Worm (Caenorhabditis elegans): Measurements from ENCODE around the gene oac-10.

DNA sequence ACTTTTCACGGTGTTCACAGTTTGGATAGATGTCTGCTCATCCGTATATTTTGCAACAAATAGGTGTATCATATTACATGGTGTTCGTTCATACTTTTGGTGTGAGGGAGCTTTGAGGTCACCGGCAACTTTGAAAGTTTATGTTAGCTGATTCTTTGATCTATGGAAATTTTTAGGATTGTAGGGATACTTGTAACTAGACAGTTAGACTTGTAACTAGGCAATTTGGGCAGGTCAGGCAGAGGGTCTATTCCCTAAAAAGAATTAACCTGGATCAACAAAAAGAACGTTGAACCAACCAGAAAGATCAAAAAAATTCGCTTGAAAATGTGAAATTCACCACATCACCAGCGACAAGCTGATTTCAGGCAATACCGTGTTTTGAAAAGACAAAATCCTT, 24.2 kb downstream of the oac-10 start:
- TF ChIP-seq tbx-37 (GFP tag; conservative IDR thresholded peaks at IDR 0.05) (no peak), tbx-11 (GFP tag; IDR thresholded peaks at IDR 0.05) (no peak), hmbx-1 (tag; optimal IDR thresholded peaks at IDR 0.05) (no peak), ama-1 (optimal IDR thresholded peaks at IDR 0.05) (no peak), pes-1 (GFP tag; IDR thresholded peaks at IDR 0.05) (no peak), hmg-4 (GFP tag; optimal IDR thresholded peaks at IDR 0.05) (no peak), hnd-1 (tag; optimal IDR thresholded peaks at IDR 0.05) (no peak), F13C5.2 (tag; optimal IDR thresholded peaks at IDR 0.05) (no peak), flt-1 (GFP tag; IDR thresholded peaks at IDR 0.05) (no peak), ceh-13 (GFP tag; optimal IDR thresholded peaks at IDR 0.05) (no peak), sea-1 (GFP tag; conservative IDR thresholded peaks at IDR 0.05) (no peak), B0310.2 (tag; optimal IDR thresholded peaks at IDR 0.05) (no peak), tra-4 (tag; optimal IDR thresholded peaks at IDR 0.05) (no peak), aly-1 (tag; optimal IDR thresholded peaks at IDR 0.05) (no peak)

All from whole organism, early embryonic.